Fruit fly (Drosophila melanogaster): ENCODE measurements around the gene wnd.

The wnd gene

DNA sequence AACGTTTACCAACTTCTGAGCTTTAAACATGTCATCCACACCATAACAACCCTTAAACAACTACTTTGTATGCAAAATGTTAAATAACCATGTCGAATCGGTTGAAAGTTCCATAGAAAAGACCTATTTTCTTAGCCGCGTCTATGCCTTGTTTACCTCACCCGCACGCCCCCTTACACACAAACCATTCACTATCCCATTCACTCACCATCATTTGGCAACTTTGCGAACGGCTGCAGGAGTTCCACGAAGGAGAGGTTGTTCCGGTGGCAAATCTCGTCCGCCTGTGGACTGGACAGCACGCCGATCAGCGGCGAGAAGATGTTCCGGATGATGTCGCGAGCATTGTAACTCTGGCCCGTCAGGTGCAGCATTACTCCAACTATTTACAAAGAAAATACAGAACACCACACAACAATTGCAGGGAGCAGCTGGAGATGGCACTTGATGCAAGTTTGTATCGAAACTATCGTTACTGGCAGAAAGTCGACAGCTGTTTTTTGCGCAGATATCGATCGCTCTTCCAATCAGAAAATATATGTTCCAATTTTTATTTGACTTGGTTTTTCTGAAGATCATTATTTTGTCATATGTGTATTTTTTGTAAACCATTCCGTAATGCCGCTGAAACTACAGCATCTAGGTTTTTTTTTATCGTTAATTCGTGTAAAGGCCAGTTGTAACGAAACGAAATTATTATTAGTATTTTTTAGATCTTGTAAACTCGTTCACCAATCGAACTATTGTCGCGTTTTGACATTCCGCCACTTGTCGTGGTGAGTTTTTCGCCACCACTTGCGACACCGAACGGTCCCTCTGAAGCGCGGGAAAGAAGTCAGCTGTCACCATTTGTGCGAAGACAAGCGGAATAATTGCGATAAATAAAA is 17.3 kb downstream of the wnd start, which contains the start of gene asf1 (continued):
- no peak for TF ChIP-seq CG17829 (tag; optimal IDR thresholded peaks at IDR 0.05)
- no peak for TF ChIP-seq eve (GFP tag; optimal IDR thresholded peaks at IDR 0.05)
- TF ChIP-seq CG17612 (GFP tag; IDR thresholded peaks at IDR 0.05), result no peak
- no peak for TF ChIP-seq esg (GFP tag; conservative IDR thresholded peaks at IDR 0.05)
- peak; percentile 89 for TF ChIP-seq Sin3A (optimal IDR thresholded peaks at IDR 0.05)
- TF ChIP-seq pros (GFP tag; optimal IDR thresholded peaks at IDR 0.05), result no peak
- TF ChIP-seq CG15011 (GFP tag; optimal IDR thresholded peaks at IDR 0.05), result no peak
- TF ChIP-seq NC2α (GFP tag; optimal IDR thresholded peaks at IDR 0.05), result no peak
- TF ChIP-seq cg (GFP tag; optimal IDR thresholded peaks at IDR 0.05), result no peak
- no peak for TF ChIP-seq CG32767 (GFP tag; IDR thresholded peaks at IDR 0.05)
- peak; percentile 40 for TF ChIP-seq CG17186 (GFP tag; optimal IDR thresholded peaks at IDR 0.05)
- no peak for TF ChIP-seq grn (GFP tag; optimal IDR thresholded peaks at IDR 0.05)
- no peak for TF ChIP-seq CG17912 (GFP tag; optimal IDR thresholded peaks at IDR 0.05)
- peak; percentile 68 for TF ChIP-seq CG16813 (GFP tag; IDR thresholded peaks at IDR 0.05; ENCODE audit: partially characterized antibody)
- TF ChIP-seq H2.0 (GFP tag; IDR thresholded peaks at IDR 0.05), result no peak
- TF ChIP-seq chif (GFP tag; optimal IDR thresholded peaks at IDR 0.05), result no peak
- no peak for TF ChIP-seq CG12299 (tag; optimal IDR thresholded peaks at IDR 0.05)
- 0 out of 2 replicates have a peak, but pooled peaks have one; percentile 32 for TF ChIP-seq CG9932 (GFP tag; IDR thresholded peaks at IDR 0.05)
- no peak for TF ChIP-seq lbe (GFP tag; optimal IDR thresholded peaks at IDR 0.05)
- no peak for TF ChIP-seq Dek (tag; optimal IDR thresholded peaks at IDR 0.05)
- TF ChIP-seq Opbp (GFP tag; IDR thresholded peaks at IDR 0.05; ENCODE audit: partially characterized antibody), result peak; percentile 57; the same call in 2 of the 3 replicates
- no peak for TF ChIP-seq pan (optimal IDR thresholded peaks at IDR 0.05)
- TF ChIP-seq pan (GFP tag; optimal IDR thresholded peaks at IDR 0.05 in 1 of 2, IDR thresholded peaks at IDR 0.05 in 1 of 2), result no peak
- TF ChIP-seq Asciz (GFP tag; optimal IDR thresholded peaks at IDR 0.05), result no peak
- peak; percentile 31 for TF ChIP-seq CG9727 (GFP tag; optimal IDR thresholded peaks at IDR 0.05)
- TF ChIP-seq CG6689 (GFP tag; IDR thresholded peaks at IDR 0.05), result no peak
- TF ChIP-seq CG13894 (tag; optimal IDR thresholded peaks at IDR 0.05), result no peak
- no peak for TF ChIP-seq ac (GFP tag; optimal IDR thresholded peaks at IDR 0.05)
- peak; percentile 10 for TF ChIP-seq her (GFP tag; optimal IDR thresholded peaks at IDR 0.05)
- TF ChIP-seq CG42726 (GFP tag; IDR thresholded peaks at IDR 0.05; ENCODE audit: partially characterized antibody), result peak; percentile 43; the same call in 1 of the 2 replicates
- TF ChIP-seq Kr (GFP tag; optimal IDR thresholded peaks at IDR 0.05), result no peak
- no peak for TF ChIP-seq NFAT (GFP tag; IDR thresholded peaks at IDR 0.05)
- no peak for TF ChIP-seq Dip2 (GFP tag; IDR thresholded peaks at IDR 0.05)
- 0 out of 3 replicates have a peak, but pooled peaks have one; percentile 30 for TF ChIP-seq CG11456 (GFP tag; IDR thresholded peaks at IDR 0.05)
- no peak for TF ChIP-seq gt (GFP tag; IDR thresholded peaks at IDR 0.05)
- no peak for TF ChIP-seq wdn (GFP tag; IDR thresholded peaks at IDR 0.05)
- TF ChIP-seq CG33213 (GFP tag; optimal IDR thresholded peaks at IDR 0.05), result peak; percentile 27
- TF ChIP-seq CG15696 (tag; optimal IDR thresholded peaks at IDR 0.05), result no peak
- TF ChIP-seq Dfd (GFP tag; optimal IDR thresholded peaks at IDR 0.05), result no peak
- peak; percentile 86 for TF ChIP-seq nerfin-1 (tag; optimal IDR thresholded peaks at IDR 0.05)
- no peak for TF ChIP-seq Gsc (GFP tag; IDR thresholded peaks at IDR 0.05)
- peak; percentile 45; the same call in 1 of the 2 replicates for TF ChIP-seq ato (GFP tag; IDR thresholded peaks at IDR 0.05; ENCODE audit: partially characterized antibody)
- no peak for TF ChIP-seq otp (GFP tag; IDR thresholded peaks at IDR 0.05)
- TF ChIP-seq Blimp-1 (GFP tag; optimal IDR thresholded peaks at IDR 0.05), result no peak
- no peak for TF ChIP-seq NfI (GFP tag; optimal IDR thresholded peaks at IDR 0.05)
- peak; percentile 73 for TF ChIP-seq unc-4 (GFP tag; IDR thresholded peaks at IDR 0.05; ENCODE audit: partially characterized antibody)
- peak; percentile 17 for TF ChIP-seq CG13296 (GFP tag; optimal IDR thresholded peaks at IDR 0.05)
- no peak for TF ChIP-seq oc (tag; optimal IDR thresholded peaks at IDR 0.05)
- TF ChIP-seq CG30403 (GFP tag; optimal IDR thresholded peaks at IDR 0.05), result peak; percentile 19

Data from whole organism, embryonic.